Fruit fly (Drosophila melanogaster): ENCODE results near the gene alph.

DNA sequence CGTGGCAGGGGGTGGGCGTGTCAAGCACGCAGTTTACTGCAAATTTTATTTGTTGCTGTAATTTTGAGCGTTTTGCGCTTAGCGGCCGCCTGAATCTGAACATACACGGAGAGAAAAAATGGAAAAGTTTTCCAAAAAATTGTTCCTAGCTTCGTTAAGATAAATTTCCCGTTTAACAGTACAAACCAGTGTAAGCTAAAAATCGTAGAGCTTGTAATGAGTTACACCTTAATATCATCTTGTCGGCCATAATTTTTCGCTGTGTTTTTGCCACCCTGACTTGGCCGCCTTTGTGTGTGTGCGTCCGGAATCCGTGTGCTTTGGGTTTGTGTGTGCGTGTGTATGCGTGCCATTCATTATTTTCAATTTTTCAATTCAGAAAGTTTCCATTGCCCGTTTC is 59.9 kb downstream of the alph start:
- no peak for TF ChIP-seq acj6 (GFP tag; optimal IDR thresholded peaks at IDR 0.05)
- TF ChIP-seq Gug (GFP tag; IDR thresholded peaks at IDR 0.05), result no peak
- TF ChIP-seq svp (GFP tag), result no peak

Data from whole organism, prepupa.